Worm (Caenorhabditis elegans) whole organism, young adult: Measurements from ENCODE around the gene lin-12.

ENCODE experiments used
- B0035.1 ChIP-seq: sonication (generic microtip); optimal IDR thresholded peaks from 2 replicates; lab custom pipeline; 2016; ENCODE audit warnings: missing genetic modification characterization, mild to moderate bottlenecking, missing compliant biosample characterization, missing genotype, missing genetic modification reagents
- B0336.3 ChIP-seq: fragments of 200-800 bp; sonication (Bioruptor generic); IDR thresholded peaks from 2 replicates; pipeline ENCODE4 v1.3.6; 2022; ENCODE audit warnings: missing genetic modification characterization, missing compliant biosample characterization
- C06A6.2 ChIP-seq: fragments of 200-800 bp; sonication (Bioruptor generic); conservative IDR thresholded peaks from 2 replicates; pipeline ENCODE4 v1.3.6; 2022; ENCODE audit warnings: missing genetic modification characterization, missing compliant biosample characterization
- F23B12.7 ChIP-seq: sonication (generic microtip); optimal IDR thresholded peaks from 2 replicates; lab custom pipeline; 2017; ENCODE audit warnings: missing genetic modification characterization, mild to moderate bottlenecking, missing compliant biosample characterization, antibody characterized with exemption, moderate library complexity; ENCODE audit not compliant: insufficient read depth
- F52B5.7 ChIP-seq: sonication (generic microtip); optimal IDR thresholded peaks from 2 replicates; lab custom pipeline; 2016; ENCODE audit warnings: mild to moderate bottlenecking, missing genetic modification characterization, missing compliant biosample characterization
- F55B11.4 ChIP-seq: sonication (generic microtip); optimal IDR thresholded peaks from 2 replicates; lab custom pipeline; 2016; ENCODE audit warnings: missing compliant biosample characterization, missing genetic modification characterization, borderline replicate concordance; ENCODE audit not compliant: insufficient read depth
- K11D2.4 ChIP-seq: fragments of 200-800 bp; sonication (Bioruptor generic); IDR thresholded peaks from 2 replicates; pipeline ENCODE4 v1.3.6; 2022; ENCODE audit warnings: missing genetic modification reagents, missing genetic modification characterization, missing compliant biosample characterization
- K12H6.12 ChIP-seq: fragments of 200-800 bp; sonication (Bioruptor generic); optimal IDR thresholded peaks from 2 replicates; lab custom pipeline; 2018; ENCODE audit warnings: mild to moderate bottlenecking, missing genetic modification characterization, missing compliant biosample characterization
- Y53G8AR.9 ChIP-seq: fragments of 200-800 bp; sonication (Bioruptor generic); conservative IDR thresholded peaks from 2 replicates; pipeline ENCODE4 v1.3.6; 2022; ENCODE audit warnings: missing genetic modification reagents, missing genetic modification characterization, missing compliant biosample characterization
- Y56A3A.18 ChIP-seq: fragments of 200-800 bp; sonication (Bioruptor generic); IDR thresholded peaks from 2 replicates; pipeline ENCODE4 v1.3.6; 2022; ENCODE audit warnings: missing genetic modification reagents, missing genetic modification characterization, missing compliant biosample characterization
- ama-1 ChIP-seq, 3 experiments: fragments of 150-350 bp in 1 of 3; sonication (generic microtip) in 2 of 3; optimal IDR thresholded peaks; 2 replicates each; lab custom pipeline; 2014 to 2018; ENCODE audit warnings: missing biosample characterization in 2 of 3, missing genetic modification characterization in 2 of 3, missing genetic modification reagents in 2 of 3
- atf-7 ChIP-seq: sonication (generic microtip); optimal IDR thresholded peaks from 2 replicates; lab custom pipeline; 2017; ENCODE audit warnings: mild to moderate bottlenecking, missing genetic modification characterization, missing compliant biosample characterization
- athp-1 ChIP-seq: sonication (generic microtip); optimal IDR thresholded peaks from 2 replicates; lab custom pipeline; 2017; ENCODE audit warnings: mild to moderate bottlenecking, missing genetic modification characterization, missing compliant biosample characterization
- attf-3 ChIP-seq: fragments of 200-800 bp; sonication (Bioruptor generic); conservative IDR thresholded peaks from 2 replicates; pipeline ENCODE4 v1.3.6; 2022; ENCODE audit warnings: missing genetic modification reagents, missing genetic modification characterization, missing compliant biosample characterization
- cebp-2 ChIP-seq: fragments of 200-800 bp; sonication (Bioruptor generic); IDR thresholded peaks from 2 replicates; pipeline ENCODE4 v1.3.6; 2022; ENCODE audit warnings: missing genetic modification characterization, missing compliant biosample characterization
- die-1 ChIP-seq: sonication (generic microtip); optimal IDR thresholded peaks from 2 replicates; lab custom pipeline; 2016; ENCODE audit warnings: missing genotype, mild to moderate bottlenecking, missing genetic modification characterization, missing compliant biosample characterization
- dox-1 ChIP-seq: fragments of 200-800 bp; sonication (Bioruptor generic); IDR thresholded peaks from 2 replicates; pipeline ENCODE4 v1.3.6; 2022; ENCODE audit warnings: missing genetic modification reagents, missing genetic modification characterization, missing compliant biosample characterization
- efl-1 ChIP-seq: fragments of 150-350 bp; optimal IDR thresholded peaks from 2 replicates; lab custom pipeline; 2014; ENCODE audit warnings: missing biosample characterization, missing genetic modification reagents, missing genetic modification characterization
- egl-18 ChIP-seq: fragments of 200-800 bp; sonication (Bioruptor generic); IDR thresholded peaks from 2 replicates; pipeline ENCODE4 v1.3.6; 2022; ENCODE audit warnings: missing genetic modification reagents, missing genetic modification characterization, missing compliant biosample characterization
- egl-44 ChIP-seq: fragments of 200-800 bp; sonication (Bioruptor generic); IDR thresholded peaks from 2 replicates; pipeline ENCODE4 v1.3.6; 2022; ENCODE audit warnings: missing genetic modification reagents, missing genetic modification characterization, missing compliant biosample characterization
- ets-4 ChIP-seq: fragments of 200-800 bp; sonication (Bioruptor generic); optimal IDR thresholded peaks from 2 replicates; lab custom pipeline; 2018; ENCODE audit warnings: mild to moderate bottlenecking, missing genetic modification characterization, missing compliant biosample characterization
- hrde-1 ChIP-seq: sonication (generic microtip); optimal IDR thresholded peaks from 2 replicates; lab custom pipeline; 2016; ENCODE audit warnings: missing genetic modification characterization, mild to moderate bottlenecking, missing compliant biosample characterization, moderate library complexity, missing genotype, missing genetic modification reagents, borderline replicate concordance
- let-526 ChIP-seq: fragments of 200-800 bp; sonication (Bioruptor generic); IDR thresholded peaks from 2 replicates; pipeline ENCODE4 v1.3.6; 2022; ENCODE audit warnings: missing genetic modification reagents, missing genetic modification characterization, missing compliant biosample characterization
- let-607 ChIP-seq, 2 experiments: fragments of 200-800 bp in 1 of 2; sonication (Bioruptor generic) in 1 of 2; sonication (generic microtip) in 1 of 2; optimal IDR thresholded peaks; 2 replicates each; lab custom pipeline; 2016 to 2018; ENCODE audit warnings: mild to moderate bottlenecking in 2 of 2, missing compliant biosample characterization in 2 of 2, missing genetic modification characterization in 2 of 2, moderate library complexity in 2 of 2, missing genotype in 1 of 2
- lin-26 ChIP-seq: fragments of 200-800 bp; sonication (Bioruptor generic); IDR thresholded peaks from 2 replicates; pipeline ENCODE4 v1.3.6; 2022; ENCODE audit warnings: missing genetic modification reagents, missing genetic modification characterization, missing compliant biosample characterization
- lin-40 ChIP-seq: sonication (generic microtip); optimal IDR thresholded peaks from 2 replicates; lab custom pipeline; 2016; ENCODE audit warnings: missing genetic modification characterization, mild to moderate bottlenecking, missing compliant biosample characterization, missing genotype, missing genetic modification reagents
- lin-54 ChIP-seq: fragments of 200-800 bp; sonication (Bioruptor generic); optimal IDR thresholded peaks from 2 replicates; lab custom pipeline; 2018; ENCODE audit warnings: mild to moderate bottlenecking, missing genetic modification characterization, missing compliant biosample characterization
- lir-1 ChIP-seq: fragments of 200-800 bp; sonication (Bioruptor generic); conservative IDR thresholded peaks from 2 replicates; pipeline ENCODE4 v1.3.6; 2022; ENCODE audit warnings: missing genetic modification reagents, missing genetic modification characterization, missing compliant biosample characterization
- lsl-1 ChIP-seq: fragments of 200-800 bp; sonication (Bioruptor generic); optimal IDR thresholded peaks from 2 replicates; lab custom pipeline; 2018; ENCODE audit warnings: mild to moderate bottlenecking, missing genetic modification characterization, moderate library complexity, missing compliant biosample characterization
- lsy-27 ChIP-seq: sonication (generic microtip); optimal IDR thresholded peaks from 2 replicates; lab custom pipeline; 2017; ENCODE audit warnings: missing genetic modification characterization, mild to moderate bottlenecking, missing compliant biosample characterization, antibody characterized with exemption, missing genotype, borderline replicate concordance; ENCODE audit not compliant: insufficient read depth
- madf-6 ChIP-seq: fragments of 200-800 bp; sonication (Bioruptor generic); IDR thresholded peaks from 2 replicates; pipeline ENCODE4 v1.3.6; 2022; ENCODE audit warnings: missing genetic modification reagents, missing genetic modification characterization, missing compliant biosample characterization
- madf-8 ChIP-seq: fragments of 200-800 bp; sonication (Bioruptor generic); conservative IDR thresholded peaks from 2 replicates; pipeline ENCODE4 v1.3.6; 2022; ENCODE audit warnings: missing genetic modification reagents, missing genetic modification characterization, missing compliant biosample characterization
- mcd-1 ChIP-seq: fragments of 200-800 bp; sonication (Bioruptor generic); IDR thresholded peaks from 2 replicates; pipeline ENCODE4 v1.3.6; 2022; ENCODE audit warnings: missing genetic modification reagents, missing genetic modification characterization, missing compliant biosample characterization
- mxl-1 ChIP-seq: sonication (generic microtip); optimal IDR thresholded peaks from 2 replicates; lab custom pipeline; 2016; ENCODE audit warnings: missing genetic modification characterization, missing compliant biosample characterization
- nfya-2 ChIP-seq: fragments of 200-800 bp; sonication (Bioruptor generic); IDR thresholded peaks from 2 replicates; pipeline ENCODE4 v1.3.6; 2022; ENCODE audit warnings: missing genetic modification reagents, missing genetic modification characterization, missing compliant biosample characterization
- nfyb-1 ChIP-seq: fragments of 200-800 bp; sonication (Bioruptor generic); IDR thresholded peaks from 2 replicates; pipeline ENCODE4 v1.3.6; 2022; ENCODE audit warnings: missing genetic modification reagents, missing genetic modification characterization, missing compliant biosample characterization
- nhr-90 ChIP-seq: sonication (generic microtip); optimal IDR thresholded peaks from 2 replicates; lab custom pipeline; 2016; ENCODE audit warnings: missing genotype, mild to moderate bottlenecking, missing genetic modification characterization, missing compliant biosample characterization
- repo-1 ChIP-seq: sonication (generic microtip); optimal IDR thresholded peaks from 2 replicates; lab custom pipeline; 2017; ENCODE audit warnings: mild to moderate bottlenecking, missing genetic modification characterization, missing compliant biosample characterization
- snpc-1.1 ChIP-seq: sonication (generic microtip); optimal IDR thresholded peaks from 2 replicates; lab custom pipeline; 2017; ENCODE audit warnings: missing genetic modification characterization, mild to moderate bottlenecking, missing compliant biosample characterization, antibody characterized with exemption, moderate library complexity, missing genotype, missing genetic modification reagents; ENCODE audit not compliant: insufficient read depth
- snpc-4 ChIP-seq, 5 experiments: fragments of 150-350 bp in 1 of 5; sonication (generic microtip) in 4 of 5; optimal IDR thresholded peaks; 2 replicates each; lab custom pipeline; 2014 to 2018; ENCODE audit warnings: missing genetic modification characterization in 5 of 5, missing biosample characterization in 3 of 5, antibody characterized with exemption in 2 of 5, mild to moderate bottlenecking in 2 of 5, missing compliant biosample characterization in 2 of 5, missing genotype in 2 of 5, moderate library complexity in 2 of 5, missing genetic modification reagents in 1 of 5
- tbp1 ChIP-seq: fragments of 200-800 bp; sonication (Bioruptor generic); optimal IDR thresholded peaks from 2 replicates; lab custom pipeline; 2018; ENCODE audit warnings: mild to moderate bottlenecking, missing genetic modification characterization, missing compliant biosample characterization
- ztf-28 ChIP-seq: fragments of 200-800 bp; sonication (Bioruptor generic); IDR thresholded peaks from 2 replicates; pipeline ENCODE4 v1.3.6; 2022; ENCODE audit warnings: missing genetic modification reagents, missing genetic modification characterization, missing compliant biosample characterization

Gene lin-12

DNA sequence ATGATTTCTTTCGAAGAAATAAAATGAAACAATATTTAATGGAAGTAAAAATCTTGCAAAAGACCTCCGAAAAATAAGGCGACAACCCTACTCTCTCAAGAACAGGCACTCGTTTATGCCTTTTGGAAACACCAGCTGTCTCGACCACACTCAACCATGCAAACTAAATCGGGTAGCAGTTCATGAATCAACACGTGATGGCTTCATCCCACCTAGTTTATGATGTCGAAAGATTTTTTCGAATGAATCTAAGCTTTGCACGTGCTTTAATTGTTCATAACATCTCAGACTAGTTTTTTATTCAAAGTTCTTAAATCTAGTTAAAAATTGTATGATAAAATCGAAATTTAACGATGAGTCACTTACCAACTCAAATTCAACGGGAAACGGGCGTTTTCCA is 18.0 kb downstream of the lin-12 start:
- peak; percentile 19; the same call in 1 of the 2 replicates for TF ChIP-seq lin-26 (GFP tag; lab: Robert Waterston, UW)
- peak; percentile 87 for TF ChIP-seq ama-1 (optimal IDR thresholded peaks at IDR 0.05; lab: Kevin White, UChicago)
- no peak for TF ChIP-seq ama-1 (GFP tag; optimal IDR thresholded peaks at IDR 0.05; lab: Kevin White, UChicago)
- TF ChIP-seq F23B12.7, result no peak
- peak; percentile 11 for TF ChIP-seq tbp1 (GFP tag; lab: Kevin White, UChicago)
- TF ChIP-seq, all 124 proteins: peak for 3

DNA sequence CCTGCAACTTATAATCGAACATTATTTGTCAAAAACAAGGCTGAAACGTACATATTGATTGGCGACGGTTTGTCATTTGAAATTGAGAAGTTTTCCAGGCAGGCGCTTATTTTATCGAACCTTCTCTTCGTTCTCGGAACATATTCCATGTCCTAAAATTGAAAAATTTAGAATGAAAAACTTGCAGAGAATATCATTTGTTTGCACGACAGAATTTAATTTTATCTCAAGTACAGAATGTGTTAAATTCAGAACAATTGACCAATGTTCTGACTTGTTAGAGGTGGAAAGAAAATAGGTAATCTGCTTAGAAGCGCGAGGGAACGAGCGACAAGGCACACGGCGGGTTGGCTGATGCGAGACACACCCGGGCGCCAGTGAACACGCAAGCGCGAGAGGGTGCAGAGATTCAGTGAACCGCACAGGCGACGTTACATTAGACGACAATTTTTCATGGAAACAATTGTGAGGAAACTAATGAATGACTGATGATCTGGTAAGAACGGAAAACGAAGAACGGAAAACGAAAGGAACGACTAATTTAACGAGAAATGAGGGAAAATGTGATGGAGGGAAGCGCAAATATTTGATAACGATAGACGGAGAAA is 18.8 kb downstream of the lin-12 start:
- peak; percentile 15 for TF ChIP-seq F52B5.7 (tag; lab: Kevin White, UChicago)
- TF ChIP-seq mcd-1 (GFP tag; lab: Robert Waterston, UW), result peak; percentile 68
- TF ChIP-seq lin-40, result peak; percentile 17
- TF ChIP-seq dox-1, result peak; percentile 80
- TF ChIP-seq tbp1 (GFP tag; lab: Kevin White, UChicago), result peak; percentile 36
- TF ChIP-seq egl-44 (GFP tag; lab: Robert Waterston, UW), result no peak
- TF ChIP-seq F23B12.7, result peak; percentile 3
- no peak for TF ChIP-seq lir-1
- 0 out of 2 replicates have a peak, but pooled peaks have one; percentile 53 for TF ChIP-seq lin-26 (GFP tag; lab: Robert Waterston, UW)
- TF ChIP-seq snpc-4 (GFP tag; optimal IDR thresholded peaks at IDR 0.05; lab: Kevin White, UChicago), result no peak
- TF ChIP-seq snpc-4 (tag; optimal IDR thresholded peaks at IDR 0.05; lab: Kevin White, UChicago), result peak in 1 of 4 experiments; percentile 54
- TF ChIP-seq nfya-2 (GFP tag; lab: Robert Waterston, UW), result 0 out of 2 replicates have a peak, but pooled peaks have one; percentile 44
- TF ChIP-seq egl-18, result 0 out of 2 replicates have a peak, but pooled peaks have one; percentile 21
- TF ChIP-seq C06A6.2 (GFP tag; lab: Robert Waterston, UW), result 0 out of 2 replicates have a peak, but pooled peaks have one; percentile 10
- no peak for TF ChIP-seq hrde-1
- TF ChIP-seq repo-1, result no peak
- no peak for TF ChIP-seq ztf-28 (GFP tag; lab: Robert Waterston, UW)
- TF ChIP-seq snpc-1.1 (tag; lab: Kevin White, UChicago), result no peak
- no peak for TF ChIP-seq athp-1 (tag; lab: Kevin White, UChicago)
- TF ChIP-seq let-607 (tag; optimal IDR thresholded peaks at IDR 0.05; lab: Kevin White, UChicago), result peak; percentile 25 to 44
- peak; percentile 71 for TF ChIP-seq ets-4
- TF ChIP-seq madf-6 (GFP tag; lab: Robert Waterston, UW), result 0 out of 2 replicates have a peak, but pooled peaks have one; percentile 11
- TF ChIP-seq B0035.1 (tag; lab: Kevin White, UChicago), result peak; percentile 50
- no peak for TF ChIP-seq lsy-27 (tag; lab: Kevin White, UChicago)
- no peak for TF ChIP-seq attf-3 (GFP tag; lab: Robert Waterston, UW)
- peak; percentile 45 for TF ChIP-seq nhr-90 (tag; lab: Kevin White, UChicago)
- TF ChIP-seq K12H6.12 (tag; lab: Kevin White, UChicago), result peak; percentile 29
- no peak for TF ChIP-seq lsl-1 (GFP tag; lab: Kevin White, UChicago)
- TF ChIP-seq lin-54 (GFP tag; lab: Kevin White, UChicago), result peak; percentile 49
- peak; percentile 58; the same call in 1 of the 2 replicates for TF ChIP-seq B0336.3
- TF ChIP-seq Y53G8AR.9 (GFP tag; lab: Robert Waterston, UW), result no peak
- peak; percentile 68; the same call in 1 of the 2 replicates for TF ChIP-seq cebp-2 (GFP tag; lab: Robert Waterston, UW)
- TF ChIP-seq F55B11.4 (tag; lab: Kevin White, UChicago), result no peak
- no peak for TF ChIP-seq madf-8
- TF ChIP-seq atf-7, result no peak
- TF ChIP-seq die-1 (tag; lab: Kevin White, UChicago), result peak; percentile 31
- peak; percentile 78; the same call in 1 of the 2 replicates for TF ChIP-seq Y56A3A.18 (GFP tag; lab: Robert Waterston, UW)
- TF ChIP-seq efl-1 (GFP tag; lab: Kevin White, UChicago), result no peak
- peak; percentile 71 for TF ChIP-seq K11D2.4 (GFP tag; lab: Robert Waterston, UW)
- peak; percentile 81 for TF ChIP-seq nfyb-1 (GFP tag; lab: Robert Waterston, UW)
- no peak for TF ChIP-seq mxl-1
- peak; percentile 85 for TF ChIP-seq let-526 (GFP tag; lab: Robert Waterston, UW)
